Fruit fly (Drosophila melanogaster): ENCODE measurements around the gene Vajk3.

DNA sequence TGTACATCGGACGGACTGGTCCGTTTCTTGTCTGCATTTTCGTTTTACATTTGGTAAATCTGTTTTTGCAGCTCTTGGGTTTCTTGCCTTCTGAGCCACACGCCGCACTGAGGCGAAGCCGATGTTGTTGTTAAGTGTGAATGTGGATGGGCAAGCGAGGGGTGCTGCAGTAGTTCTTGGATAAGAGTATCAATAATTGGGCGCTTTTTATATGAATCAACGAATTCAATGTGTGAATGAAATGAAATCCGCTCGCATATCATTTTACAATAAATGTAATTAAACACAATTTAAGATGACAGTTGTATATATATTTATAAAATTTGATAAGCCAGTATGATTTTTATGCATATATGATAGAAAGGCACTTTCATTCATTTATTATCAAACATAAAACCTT lies 18.8 kb downstream of the Vajk3 start:
- TF ChIP-seq Myc (optimal IDR thresholded peaks at IDR 0.05) (no peak), h (optimal IDR thresholded peaks at IDR 0.05) (no peak), ttk (optimal IDR thresholded peaks at IDR 0.05) (no peak), psq (optimal IDR thresholded peaks at IDR 0.05) (no peak), Sin3A (optimal IDR thresholded peaks at IDR 0.05) (no peak)
